Worm (Caenorhabditis elegans): ENCODE measurements around the gene C35B1.9.

C35B1.9 gene

DNA sequence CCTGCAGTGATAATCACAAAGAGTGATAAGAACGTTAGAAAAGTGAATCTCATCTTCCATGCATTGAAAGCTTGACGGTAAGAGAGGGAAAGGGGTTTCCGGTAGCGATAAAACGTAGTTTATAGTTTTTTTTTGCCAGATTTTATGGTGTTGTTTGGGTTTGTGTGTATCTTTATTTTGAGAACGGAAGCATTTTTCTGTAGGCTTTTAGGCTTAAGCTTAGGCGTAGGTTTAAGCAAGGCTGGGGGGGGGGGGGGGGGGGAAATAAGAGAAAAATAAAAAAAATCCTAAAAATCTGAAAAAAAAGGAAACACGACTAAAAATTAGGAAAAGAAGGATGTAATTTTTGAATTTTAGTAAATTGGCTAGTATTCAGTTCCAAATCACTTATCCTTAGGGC, 1.8 kb downstream of the C35B1.9 start, which contains the start of gene C35B1.8 (continued):
- TF ChIP-seq nhr-237 (tag; optimal IDR thresholded peaks at IDR 0.05): no peak

DNA sequence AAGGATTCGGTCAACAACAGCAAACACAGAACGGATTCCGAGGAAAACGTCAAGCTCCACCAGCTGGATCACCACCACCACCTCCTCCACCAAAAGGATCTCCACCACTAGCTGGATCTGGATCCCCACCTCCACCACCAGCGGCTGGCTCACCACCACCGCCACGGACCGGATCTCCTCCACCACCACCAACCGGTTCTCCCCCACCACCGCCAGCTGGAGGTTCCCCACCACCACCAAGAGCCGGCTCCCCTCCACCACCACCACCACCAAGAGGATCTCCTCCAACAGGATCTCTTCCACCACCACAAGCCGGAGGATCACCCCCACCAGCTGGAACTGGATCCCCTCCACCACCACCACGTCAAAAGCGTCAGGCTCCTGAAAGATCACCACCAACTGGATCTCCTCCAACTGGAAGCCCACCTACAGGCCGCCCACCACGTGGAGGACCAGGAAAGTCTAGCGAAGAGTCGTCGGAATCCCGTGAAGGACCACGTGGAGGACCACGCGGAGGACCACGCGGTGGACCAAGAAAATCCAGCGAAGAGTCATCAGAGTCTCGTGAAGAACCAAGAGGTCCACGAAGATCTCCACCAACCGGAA, 4.0 kb downstream of the C35B1.9 start:
- TF ChIP-seq nhr-10 (tag; optimal IDR thresholded peaks at IDR 0.05): no peak
- peak; percentile 97 for TF ChIP-seq set-16 (GFP tag; IDR thresholded peaks at IDR 0.05)

DNA sequence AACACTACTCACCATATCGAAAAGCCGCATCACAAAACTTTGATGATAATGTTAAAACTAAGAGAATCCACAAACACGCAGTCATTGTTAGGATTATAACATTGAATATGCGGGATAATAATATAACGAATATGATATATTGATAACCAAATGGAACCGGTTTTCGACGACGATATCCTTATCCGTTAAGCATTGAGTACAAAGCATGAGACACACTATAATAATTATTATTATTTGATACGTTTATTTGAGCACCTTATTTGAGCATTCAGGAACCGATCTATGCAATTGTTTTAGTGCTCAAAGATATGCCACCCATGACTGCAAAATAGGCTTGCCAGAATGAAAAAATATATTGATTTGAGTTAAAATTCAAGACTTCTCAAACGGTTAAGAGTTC, 6.1 kb downstream of the C35B1.9 start, which contains the start of gene W03D2.9:
Gene W03D2.9 (minus strand): TSS at position 101 of the 400 bp plus-strand sequence.
- no peak for TF ChIP-seq hif-1 (tag; optimal IDR thresholded peaks at IDR 0.05)
- no peak for TF ChIP-seq vab-7 (GFP tag; IDR thresholded peaks at IDR 0.05)
- TF ChIP-seq fkh-10 (GFP tag; optimal IDR thresholded peaks at IDR 0.05): no peak

DNA sequence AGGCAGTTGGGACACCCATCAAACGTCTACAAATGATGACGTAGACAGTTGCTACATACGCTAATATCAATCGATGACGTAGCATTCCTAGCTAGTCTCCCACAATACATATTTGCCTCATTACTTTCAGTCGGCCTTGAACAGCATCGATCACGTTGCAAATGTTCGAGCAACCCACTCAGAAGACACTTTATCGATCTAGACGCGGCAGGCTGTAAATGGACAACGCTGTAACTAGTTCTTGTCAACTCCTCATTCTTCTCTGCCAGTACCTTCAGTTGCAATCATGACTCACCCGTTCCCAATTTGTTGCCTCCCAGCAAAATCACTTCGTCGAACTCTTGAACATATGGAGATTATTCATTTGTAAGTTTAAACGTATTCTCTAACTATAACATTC, 8.7 kb downstream of the C35B1.9 start, which contains the start of gene pqn-75:
Gene pqn-75 (plus strand): TSS at position 301 of the 400 bp plus-strand sequence.
- TF ChIP-seq zfp-3 (GFP tag; conservative IDR thresholded peaks at IDR 0.05) (no peak), F26F4.8 (GFP tag; conservative IDR thresholded peaks at IDR 0.05) (no peak), zfp-2 (tag; optimal IDR thresholded peaks at IDR 0.05) (no peak), pqm-1 (tag; optimal IDR thresholded peaks at IDR 0.05) (no peak), mes-2 (tag; optimal IDR thresholded peaks at IDR 0.05; ENCODE audit: poor library complexity, severe bottlenecking) (no peak)

DNA sequence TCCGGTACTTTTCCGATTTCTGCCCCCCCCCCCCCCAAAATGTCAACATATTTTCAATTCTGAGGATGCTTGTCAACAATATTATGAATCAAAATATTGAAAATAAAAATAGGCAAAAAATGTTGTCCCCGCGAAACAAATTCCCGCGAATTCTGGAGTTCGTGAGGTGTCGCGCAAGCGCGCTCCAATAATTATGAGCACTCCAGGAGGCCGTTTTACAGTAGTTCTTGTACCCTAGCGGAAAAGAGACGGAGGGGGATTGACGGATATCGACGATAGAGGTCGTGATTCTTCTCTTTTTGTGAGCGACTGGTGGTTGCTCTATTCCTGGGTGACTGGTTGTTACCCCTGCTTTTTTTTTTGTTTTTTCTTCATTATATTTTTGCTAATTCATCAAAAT, 9.9 kb downstream of the C35B1.9 start:
- TF ChIP-seq Y75B8A.6 (GFP tag; IDR thresholded peaks at IDR 0.05): no peak
- no peak for TF ChIP-seq daf-8 (GFP tag; IDR thresholded peaks at IDR 0.05)
- no peak for TF ChIP-seq vab-7 (GFP tag; IDR thresholded peaks at IDR 0.05)
- no peak for TF ChIP-seq F44E2.7 (GFP tag; IDR thresholded peaks at IDR 0.05)
- no peak for TF ChIP-seq mes-2 (tag; optimal IDR thresholded peaks at IDR 0.05; ENCODE audit: poor library complexity, severe bottlenecking)
- no peak for TF ChIP-seq zag-1 (tag; optimal IDR thresholded peaks at IDR 0.05)
- no peak for TF ChIP-seq zip-11 (GFP tag; IDR thresholded peaks at IDR 0.05)
- TF ChIP-seq nhr-42 (GFP tag; IDR thresholded peaks at IDR 0.05): no peak
- no peak for TF ChIP-seq tra-1 (GFP tag; IDR thresholded peaks at IDR 0.05)
- no peak for TF ChIP-seq lin-15B (tag; optimal IDR thresholded peaks at IDR 0.05)
- TF ChIP-seq ces-1 (GFP tag; optimal IDR thresholded peaks at IDR 0.05): no peak
- TF ChIP-seq dpl-1 (GFP tag; optimal IDR thresholded peaks at IDR 0.05): no peak
- no peak for TF ChIP-seq mep-1 (tag; optimal IDR thresholded peaks at IDR 0.05)
- TF ChIP-seq nhr-25 (tag; optimal IDR thresholded peaks at IDR 0.05; ENCODE audit: borderline replicate concordance, insufficient read depth): no peak

DNA sequence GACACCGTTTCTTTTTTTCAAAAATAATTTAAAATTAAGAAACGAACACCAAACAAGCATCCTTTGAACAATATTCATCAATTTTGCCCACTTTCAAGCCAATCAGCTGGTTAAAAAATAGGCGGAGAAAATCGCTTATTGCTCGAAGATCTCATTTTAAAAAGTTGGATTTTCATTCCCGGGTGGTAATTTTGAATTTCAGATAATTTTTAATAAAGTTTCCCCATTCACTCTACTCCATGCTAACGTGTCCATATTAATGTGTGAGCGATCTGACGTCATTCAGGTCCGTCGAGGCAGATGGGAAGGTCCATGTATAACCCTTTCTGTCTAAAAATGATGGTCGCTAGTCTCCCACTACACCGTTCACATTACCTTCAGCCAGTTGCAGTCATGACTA, 12.3 kb downstream of the C35B1.9 start, which contains the start of gene fbxb-55:
Gene fbxb-55 (plus strand): TSS at position 301 of the 400 bp plus-strand sequence.
- TF ChIP-seq daf-16 (GFP tag; optimal IDR thresholded peaks at IDR 0.05): no peak
- TF ChIP-seq daf-16 (tag; optimal IDR thresholded peaks at IDR 0.05): no peak
- no peak for TF ChIP-seq spr-3 (GFP tag; optimal IDR thresholded peaks at IDR 0.05)
- no peak for TF ChIP-seq set-16 (GFP tag; IDR thresholded peaks at IDR 0.05)
- TF ChIP-seq Y75B8A.6 (GFP tag; IDR thresholded peaks at IDR 0.05): no peak
- no peak for TF ChIP-seq nhr-6 (tag; optimal IDR thresholded peaks at IDR 0.05)
- no peak for TF ChIP-seq lim-7 (GFP tag; IDR thresholded peaks at IDR 0.05)
- no peak for TF ChIP-seq nhr-10 (tag; optimal IDR thresholded peaks at IDR 0.05)
- no peak for TF ChIP-seq gei-8 (GFP tag; optimal IDR thresholded peaks at IDR 0.05)
- no peak for TF ChIP-seq unc-130 (GFP tag; optimal IDR thresholded peaks at IDR 0.05)
- TF ChIP-seq ceh-32 (tag; optimal IDR thresholded peaks at IDR 0.05; ENCODE audit: poor library complexity): no peak
- no peak for TF ChIP-seq rbr-2 (tag; optimal IDR thresholded peaks at IDR 0.05)
- TF ChIP-seq Y5F2A.4 (GFP tag; optimal IDR thresholded peaks at IDR 0.05): no peak
- no peak for TF ChIP-seq ceh-28 (tag; optimal IDR thresholded peaks at IDR 0.05)
- TF ChIP-seq cey-2 (tag; optimal IDR thresholded peaks at IDR 0.05; ENCODE audit: borderline replicate concordance, insufficient read depth): no peak
- no peak for TF ChIP-seq mxl-2 (GFP tag; conservative IDR thresholded peaks at IDR 0.05)
- TF ChIP-seq snpc-1.2 (GFP tag; IDR thresholded peaks at IDR 0.05): no peak
- no peak for TF ChIP-seq madf-9 (GFP tag; conservative IDR thresholded peaks at IDR 0.05)
